Fruit fly (Drosophila melanogaster) whole organism, embryonic: ENCODE measurements around the gene kat-60L1.

Experiments
- Pdp1 ChIP-seq, 2 experiments: fragments of 200-800 bp; sonication (Bioruptor generic); optimal IDR thresholded peaks; 3 replicates each; lab custom pipeline; 2016; ENCODE audit warnings: missing biosample characterization in 2 of 2, missing genetic modification characterization in 2 of 2, mild to moderate bottlenecking in 1 of 2, moderate library complexity in 1 of 2
- Sox102F ChIP-seq: fragments of 200-800 bp; sonication (Bioruptor generic); optimal IDR thresholded peaks from 2 replicates; lab custom pipeline; 2018; ENCODE audit warnings: missing biosample characterization, mild to moderate bottlenecking, missing genetic modification characterization, moderate library complexity
- h ChIP-seq: fragments of >200 bp; optimal IDR thresholded peaks from 2 replicates; lab custom pipeline; 2017

DNA sequence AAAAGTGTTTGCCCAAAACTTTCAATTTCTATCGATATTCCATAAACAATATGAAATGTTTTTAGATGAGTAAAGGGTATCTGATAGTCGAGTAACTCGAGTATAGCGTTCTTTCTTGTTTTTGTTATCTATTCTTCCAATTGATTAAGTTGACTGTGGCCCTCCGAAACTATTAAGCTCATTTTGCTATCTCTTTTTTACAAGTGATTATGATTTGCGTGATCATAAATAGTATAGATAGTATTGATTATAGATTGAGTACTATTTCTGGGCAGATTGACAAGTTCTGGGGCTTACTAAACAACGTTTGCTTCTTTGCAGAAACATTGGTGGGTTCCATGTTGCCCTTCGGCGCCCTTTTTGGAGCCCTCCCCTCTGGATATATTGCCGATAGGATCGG, 55.0 kb downstream of the kat-60L1 start:
- TF ChIP-seq Sox102F (no peak), h (lab: Kevin White, UChicago) (no peak), Pdp1 (GFP tag; optimal IDR thresholded peaks at IDR 0.05; lab: Kevin White, UChicago) (no peak)
